Fruit fly (Drosophila melanogaster) whole organism, embryonic: ENCODE measurements around the gene Pink1.

Source experiments
- Adf1 ChIP-seq: fragments of 200-800 bp; sonication (Bioruptor generic); IDR thresholded peaks from 2 replicates; pipeline ENCODE4 v1.3.6; 2022; ENCODE audit warnings: missing biosample characterization, missing genetic modification characterization
- Atf-2 ChIP-seq: fragments of 200-800 bp; sonication (Bioruptor generic); optimal IDR thresholded peaks from 2 replicates; lab custom pipeline; 2016; ENCODE audit warnings: missing biosample characterization, missing genetic modification characterization
- CG10147 ChIP-seq: fragments of 200-800 bp; sonication (Bioruptor generic); optimal IDR thresholded peaks from 2 replicates; lab custom pipeline; 2019; ENCODE audit warnings: missing biosample characterization, mild to moderate bottlenecking, missing genetic modification characterization, moderate library complexity
- CG10979 ChIP-seq: fragments of 200-800 bp; sonication (Bioruptor generic); optimal IDR thresholded peaks from 2 replicates; lab custom pipeline; 2018; ENCODE audit warnings: missing biosample characterization, mild to moderate bottlenecking, missing genetic modification characterization, moderate library complexity
- CG11085 ChIP-seq: fragments of 200-800 bp; sonication (Bioruptor generic); IDR thresholded peaks from 2 replicates; pipeline ENCODE4 v1.3.6; 2022; ENCODE audit warnings: missing biosample characterization, missing genetic modification characterization
- CG11695 ChIP-seq: fragments of 200-800 bp; sonication (Bioruptor generic); IDR thresholded peaks from 3 replicates; pipeline ENCODE4 v1.3.6; 2022; ENCODE audit warnings: missing biosample characterization, missing genetic modification characterization
- CG1603 ChIP-seq: fragments of 200-800 bp; sonication (Bioruptor generic); optimal IDR thresholded peaks from 2 replicates; lab custom pipeline; 2019; ENCODE audit warnings: missing biosample characterization, mild to moderate bottlenecking, missing genetic modification characterization, moderate library complexity
- CG17802 ChIP-seq: fragments of 200-800 bp; sonication (Bioruptor generic); optimal IDR thresholded peaks from 2 replicates; lab custom pipeline; 2018; ENCODE audit warnings: missing biosample characterization, mild to moderate bottlenecking, missing genetic modification characterization, moderate library complexity
- CG18476 ChIP-seq: fragments of 200-800 bp; sonication (Bioruptor generic); optimal IDR thresholded peaks from 2 replicates; lab custom pipeline; 2016; ENCODE audit warnings: missing biosample characterization, mild to moderate bottlenecking, missing genetic modification characterization
- CG2199 ChIP-seq: fragments of 200-800 bp; sonication (Bioruptor generic); IDR thresholded peaks from 3 replicates; pipeline ENCODE4 v1.3.6; 2022; ENCODE audit warnings: missing biosample characterization, missing genetic modification characterization
- CG2202 ChIP-seq: fragments of 200-800 bp; sonication (Bioruptor generic); optimal IDR thresholded peaks from 2 replicates; lab custom pipeline; 2018; ENCODE audit warnings: missing biosample characterization, mild to moderate bottlenecking, missing genetic modification characterization
- CG2889 ChIP-seq: fragments of 200-800 bp; sonication (Bioruptor generic); IDR thresholded peaks from 3 replicates; pipeline ENCODE4 v1.3.6; 2022; ENCODE audit warnings: missing biosample characterization, missing genetic modification characterization
- CG30431 ChIP-seq: fragments of 200-800 bp; sonication (Bioruptor generic); optimal IDR thresholded peaks from 2 replicates; lab custom pipeline; 2017; ENCODE audit warnings: missing biosample characterization, missing genetic modification characterization
- CG3163 ChIP-seq: fragments of 200-800 bp; sonication (Bioruptor generic); optimal IDR thresholded peaks from 3 replicates; lab custom pipeline; 2016; ENCODE audit warnings: missing biosample characterization, missing genetic modification characterization
- CG32532 ChIP-seq: fragments of 200-800 bp; sonication (Bioruptor generic); IDR thresholded peaks from 2 replicates; pipeline ENCODE4 v1.3.6; 2022; ENCODE audit warnings: missing biosample characterization, missing genetic modification characterization
- CG3407 ChIP-seq: fragments of 200-800 bp; sonication (Bioruptor generic); optimal IDR thresholded peaks from 2 replicates; lab custom pipeline; 2018; ENCODE audit warnings: missing biosample characterization, mild to moderate bottlenecking, missing genetic modification characterization
- CG3847 ChIP-seq: fragments of 200-800 bp; sonication (Bioruptor generic); IDR thresholded peaks from 2 replicates; pipeline ENCODE4 v1.3.6; 2022; ENCODE audit warnings: missing biosample characterization, missing genetic modification characterization
- CG6765 ChIP-seq: fragments of 200-800 bp; sonication (Bioruptor generic); optimal IDR thresholded peaks from 3 replicates; lab custom pipeline; 2017; ENCODE audit warnings: missing biosample characterization, mild to moderate bottlenecking, missing genetic modification characterization
- CG6791 ChIP-seq: fragments of 200-800 bp; sonication (Bioruptor generic); IDR thresholded peaks from 3 replicates; pipeline ENCODE4 v1.3.6; 2022; ENCODE audit warnings: missing biosample characterization, missing genetic modification characterization; ENCODE audit not compliant: partially characterized antibody
- CG8765 ChIP-seq: fragments of 200-800 bp; sonication (Bioruptor generic); IDR thresholded peaks from 2 replicates; pipeline ENCODE4 v1.3.6; 2022; ENCODE audit warnings: missing biosample characterization, missing genetic modification characterization
- CG9797 ChIP-seq: fragments of 200-800 bp; sonication (Bioruptor generic); optimal IDR thresholded peaks from 3 replicates; lab custom pipeline; 2018; ENCODE audit warnings: missing biosample characterization, mild to moderate bottlenecking, missing genetic modification characterization
- Dbx ChIP-seq: fragments of 200-800 bp; sonication (Bioruptor generic); IDR thresholded peaks from 3 replicates; pipeline ENCODE4 v1.3.6; 2022; ENCODE audit warnings: missing biosample characterization, missing genetic modification characterization
- Dfd ChIP-seq, 2 experiments: fragments of >200 bp; optimal IDR thresholded peaks; 2 replicates each; lab custom pipeline; 2017; ENCODE audit warnings: missing biosample characterization in 2 of 2, missing genetic modification characterization in 2 of 2
- E2f1 ChIP-seq: fragments of 200-800 bp; sonication (Bioruptor generic); IDR thresholded peaks from 2 replicates; pipeline ENCODE4 v1.3.6; 2022; ENCODE audit warnings: missing biosample characterization, missing genetic modification characterization
- E2f2 ChIP-seq: fragments of 200-800 bp; sonication (Bioruptor generic); IDR thresholded peaks from 2 replicates; pipeline ENCODE4 v1.3.6; 2022; ENCODE audit warnings: missing biosample characterization, missing genetic modification characterization
- Fer2 ChIP-seq: fragments of 200-800 bp; sonication (Bioruptor generic); optimal IDR thresholded peaks from 2 replicates; lab custom pipeline; 2018; ENCODE audit warnings: missing biosample characterization, mild to moderate bottlenecking, missing genetic modification characterization, moderate library complexity
- HLH3B ChIP-seq: fragments of 200-800 bp; sonication (Bioruptor generic); IDR thresholded peaks from 2 replicates; pipeline ENCODE4 v1.3.6; 2022; ENCODE audit warnings: missing biosample characterization, missing genetic modification characterization
- Hr78 ChIP-seq, 2 experiments: fragments of 200-800 bp in 1 of 2; fragments of >200 bp in 1 of 2; sonication (Bioruptor generic) in 1 of 2; optimal IDR thresholded peaks; 2 replicates each; lab custom pipeline; 2017 to 2019; ENCODE audit warnings: missing biosample characterization in 2 of 2, missing genetic modification characterization in 2 of 2, mild to moderate bottlenecking in 1 of 2, moderate library complexity in 1 of 2
- Sox102F ChIP-seq: fragments of 200-800 bp; sonication (Bioruptor generic); optimal IDR thresholded peaks from 2 replicates; lab custom pipeline; 2018; ENCODE audit warnings: missing biosample characterization, mild to moderate bottlenecking, missing genetic modification characterization, moderate library complexity
- Xrp1 ChIP-seq: fragments of 200-800 bp; sonication (Bioruptor generic); IDR thresholded peaks from 2 replicates; pipeline ENCODE4 v1.3.6; 2022; ENCODE audit warnings: missing biosample characterization, missing genetic modification characterization
- bigmax ChIP-seq: fragments of 200-800 bp; sonication (Bioruptor generic); optimal IDR thresholded peaks from 2 replicates; lab custom pipeline; 2018; ENCODE audit warnings: missing biosample characterization, mild to moderate bottlenecking, missing genetic modification characterization
- crp ChIP-seq, 2 experiments: fragments of 200-800 bp; sonication (Bioruptor generic); optimal IDR thresholded peaks; 2 replicates in 1 of 2; 3 replicates in 1 of 2; lab custom pipeline; 2017; ENCODE audit warnings: missing biosample characterization in 2 of 2, missing genetic modification characterization in 2 of 2, mild to moderate bottlenecking in 1 of 2, moderate library complexity in 1 of 2
- dimm ChIP-seq: fragments of 200-800 bp; sonication (Bioruptor generic); IDR thresholded peaks from 2 replicates; pipeline ENCODE4 v1.3.6; 2022; ENCODE audit warnings: missing biosample characterization, missing genetic modification characterization
- disco-r ChIP-seq: fragments of 200-800 bp; sonication (Bioruptor generic); optimal IDR thresholded peaks from 2 replicates; lab custom pipeline; 2016; ENCODE audit warnings: missing biosample characterization, missing genetic modification characterization
- ems ChIP-seq: fragments of 200-800 bp; sonication (Bioruptor generic); optimal IDR thresholded peaks from 3 replicates; lab custom pipeline; 2016; ENCODE audit warnings: missing biosample characterization, missing genetic modification characterization
- en ChIP-seq: fragments of 200-800 bp; sonication (Bioruptor generic); optimal IDR thresholded peaks from 2 replicates; lab custom pipeline; 2016; ENCODE audit warnings: missing biosample characterization, missing genetic modification characterization
- gsb-n ChIP-seq: fragments of 200-800 bp; sonication (Bioruptor generic); optimal IDR thresholded peaks from 3 replicates; lab custom pipeline; 2018; ENCODE audit warnings: missing biosample characterization, mild to moderate bottlenecking, missing genetic modification characterization
- gt ChIP-seq: fragments of 200-800 bp; sonication (Bioruptor generic); IDR thresholded peaks from 2 replicates; pipeline ENCODE4 v1.3.6; 2022; ENCODE audit warnings: missing biosample characterization, missing genetic modification characterization
- h ChIP-seq: fragments of >200 bp; optimal IDR thresholded peaks from 2 replicates; lab custom pipeline; 2017
- inv ChIP-seq: fragments of 200-800 bp; sonication (Bioruptor generic); IDR thresholded peaks from 2 replicates; pipeline ENCODE4 v1.3.6; 2022; ENCODE audit warnings: missing biosample characterization, missing genetic modification characterization; ENCODE audit not compliant: partially characterized antibody
- knrl ChIP-seq: fragments of 200-800 bp; sonication (Bioruptor generic); IDR thresholded peaks from 3 replicates; pipeline ENCODE4 v1.3.6; 2022; ENCODE audit warnings: missing biosample characterization, missing genetic modification characterization; ENCODE audit not compliant: partially characterized antibody
- nom ChIP-seq: fragments of 200-800 bp; sonication (Bioruptor generic); optimal IDR thresholded peaks from 2 replicates; lab custom pipeline; 2017; ENCODE audit warnings: missing biosample characterization, missing genetic modification characterization, mild to moderate bottlenecking, moderate library complexity, missing genetic modification reagents
- oc ChIP-seq: fragments of 200-800 bp; sonication (Bioruptor generic); optimal IDR thresholded peaks from 2 replicates; lab custom pipeline; 2018; ENCODE audit warnings: missing biosample characterization, mild to moderate bottlenecking, missing genetic modification characterization, moderate library complexity
- otp ChIP-seq: fragments of 200-800 bp; sonication (Bioruptor generic); IDR thresholded peaks from 3 replicates; pipeline ENCODE4, ENCODE4 v1.3.6; 2022; ENCODE audit warnings: missing biosample characterization, missing genetic modification characterization
- p53 ChIP-seq: fragments of 200-800 bp; sonication (Bioruptor generic); optimal IDR thresholded peaks from 2 replicates; lab custom pipeline; 2016; ENCODE audit warnings: missing biosample characterization, missing genetic modification characterization
- pnt ChIP-seq: fragments of 200-800 bp; sonication (Bioruptor generic); optimal IDR thresholded peaks from 3 replicates; lab custom pipeline; 2016; ENCODE audit warnings: missing biosample characterization, missing genetic modification characterization
- rib ChIP-seq: fragments of 200-800 bp; sonication (Bioruptor generic); IDR thresholded peaks from 2 replicates; pipeline ENCODE4 v1.3.6; 2022; ENCODE audit warnings: missing biosample characterization, missing genetic modification characterization
- ssp ChIP-seq: fragments of 200-800 bp; sonication (Bioruptor generic); IDR thresholded peaks from 2 replicates; pipeline ENCODE4 v1.3.6; 2022; ENCODE audit warnings: missing biosample characterization, missing genetic modification characterization
- z ChIP-seq: fragments of 200-800 bp; sonication (Bioruptor generic); IDR thresholded peaks from 3 replicates; pipeline ENCODE4 v1.3.6; 2022; ENCODE audit warnings: missing biosample characterization, missing genetic modification characterization
- zf30C ChIP-seq: fragments of 200-800 bp; sonication (Bioruptor generic); optimal IDR thresholded peaks from 3 replicates; lab custom pipeline; 2018; ENCODE audit warnings: missing biosample characterization, mild to moderate bottlenecking, missing genetic modification characterization

Gene Pink1

DNA sequence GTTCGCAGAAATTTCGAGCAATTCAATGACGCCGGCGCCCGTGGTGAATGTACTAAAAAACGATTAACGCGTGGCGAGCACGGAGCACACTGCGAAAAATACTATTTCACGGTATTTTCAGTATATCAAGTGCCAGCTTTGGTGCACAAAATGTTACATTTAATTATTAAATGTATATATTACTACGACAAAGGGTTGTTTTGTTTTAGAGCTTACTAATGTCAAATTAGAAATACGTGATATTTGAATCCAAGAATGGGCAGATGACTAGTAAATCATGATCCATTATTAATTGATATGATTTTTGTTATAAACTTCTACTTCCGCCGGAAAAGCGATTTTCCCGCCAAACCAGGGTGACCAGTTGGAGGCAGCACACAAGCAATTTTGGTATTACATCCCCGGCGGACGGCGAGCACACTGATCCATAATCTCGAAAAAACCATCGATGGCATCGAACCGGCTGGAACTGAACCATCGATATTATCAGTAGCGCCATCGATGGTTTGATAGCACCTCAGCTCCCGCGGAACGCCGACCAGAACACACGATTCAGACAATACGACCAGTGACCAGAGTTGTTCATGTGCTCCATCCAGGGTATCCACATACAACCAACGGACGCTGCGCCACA is 29.3 kb upstream of the Pink1 start, which contains the start of the genes CG3226 and Cdc7 (continued):
- TF ChIP-seq CG9797 (GFP tag; lab: Kevin White, UChicago) (peak; percentile 86), CG6765 (GFP tag; lab: Kevin White, UChicago) (peak; percentile 92), ssp (GFP tag; lab: Robert Waterston, UW) (peak; percentile 19; the same call in 1 of the 2 replicates), CG3407 (GFP tag; lab: Kevin White, UChicago) (peak; percentile 59), CG6791 (peak; percentile 78), CG10147 (GFP tag; lab: Kevin White, UChicago) (peak; percentile 65), pnt (no peak), CG3847 (peak; percentile 57; the same call in 1 of the 2 replicates), z (GFP tag; lab: Robert Waterston, UW) (no peak), CG11695 (GFP tag; lab: Robert Waterston, UW) (peak; percentile 65; the same call in 2 of the 3 replicates), knrl (GFP tag; lab: Robert Waterston, UW) (peak; percentile 75), oc (peak; percentile 41), Fer2 (tag; lab: Kevin White, UChicago) (peak; percentile 67), HLH3B (peak; percentile 46; the same call in 1 of the 2 replicates), h (no peak), disco-r (peak; percentile 10), CG1603 (tag; lab: Kevin White, UChicago) (peak; percentile 73), en (GFP tag; lab: Kevin White, UChicago) (no peak), Hr78 (GFP tag; optimal IDR thresholded peaks at IDR 0.05; lab: Kevin White, UChicago) (no peak), otp (GFP tag; lab: Robert Waterston, UW) (0 out of 3 replicates have a peak, but pooled peaks have one; percentile 36), CG2202 (tag; lab: Kevin White, UChicago) (peak; percentile 58), gt (GFP tag; lab: Robert Waterston, UW) (no peak), CG17802 (tag; lab: Kevin White, UChicago) (peak; percentile 38), CG11085 (no peak), Sox102F (GFP tag; lab: Kevin White, UChicago) (peak; percentile 27), zf30C (GFP tag; lab: Kevin White, UChicago) (peak; percentile 43), CG3163 (GFP tag; lab: Kevin White, UChicago) (peak; percentile 50), CG18476 (peak; percentile 16), Atf-2 (no peak), gsb-n (tag; lab: Kevin White, UChicago) (peak; percentile 59), crp (GFP tag; optimal IDR thresholded peaks at IDR 0.05; lab: Kevin White, UChicago) (peak in 1 of 2 experiments; percentile 48), Dbx (GFP tag; lab: Robert Waterston, UW) (peak; percentile 72; the same call in 2 of the 3 replicates), inv (GFP tag; lab: Robert Waterston, UW) (peak; percentile 67), bigmax (no peak), Dfd (GFP tag; optimal IDR thresholded peaks at IDR 0.05; lab: Kevin White, UChicago) (no peak), p53 (GFP tag; lab: Kevin White, UChicago) (peak; percentile 21), dimm (GFP tag; lab: Robert Waterston, UW) (no peak), CG2889 (GFP tag; lab: Robert Waterston, UW) (no peak), CG32532 (peak; percentile 71), CG2199 (GFP tag; lab: Robert Waterston, UW) (no peak), CG8765 (GFP tag; lab: Robert Waterston, UW) (no peak), rib (0 out of 2 replicates have a peak, but pooled peaks have one; percentile 21), Xrp1 (GFP tag; lab: Robert Waterston, UW) (no peak), CG30431 (GFP tag; lab: Kevin White, UChicago) (peak; percentile 42), CG10979 (tag; lab: Kevin White, UChicago) (peak; percentile 47), Adf1 (GFP tag; lab: Robert Waterston, UW) (peak; percentile 35; the same call in 1 of the 2 replicates), E2f1 (GFP tag; lab: Robert Waterston, UW) (peak; percentile 63; the same call in 1 of the 2 replicates), nom (GFP tag; lab: Kevin White, UChicago) (peak; percentile 53), ems (GFP tag; lab: Kevin White, UChicago) (peak; percentile 19), E2f2 (GFP tag; lab: Robert Waterston, UW) (peak; percentile 77)
